Worm (Caenorhabditis elegans): ENCODE measurements around the gene C07A12.18.
A peak's percentile ranks its signal among the peaks of the same experiment; 100 is the strongest.

The C07A12.18 gene

DNA sequence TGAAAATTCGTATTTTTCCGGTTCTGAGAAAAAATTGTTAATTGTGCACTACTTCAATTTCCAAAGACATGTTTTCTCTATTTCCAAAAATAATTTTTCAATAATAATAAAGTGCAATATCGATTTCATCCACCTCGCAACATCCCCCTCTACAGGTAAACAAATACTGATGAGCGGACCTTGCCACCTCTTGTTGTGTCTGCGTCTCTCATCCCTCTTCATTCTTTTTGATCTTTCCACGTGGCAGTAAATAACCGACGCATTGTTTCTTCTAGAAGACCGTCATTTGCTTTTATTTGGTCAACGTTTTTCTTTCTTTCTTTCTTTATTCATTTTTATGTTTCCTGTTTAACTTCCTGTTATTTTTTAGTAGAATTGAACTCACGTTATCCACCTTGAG is 46.4 kb downstream of the C07A12.18 start:
- TF ChIP-seq hmg-1.2 (GFP tag; IDR thresholded peaks at IDR 0.05), result peak; percentile 41; the same call in 1 of the 2 replicates
- no peak for TF ChIP-seq T26A5.8 (tag; optimal IDR thresholded peaks at IDR 0.05)
- TF ChIP-seq nhr-179 (tag; optimal IDR thresholded peaks at IDR 0.05), result no peak

DNA sequence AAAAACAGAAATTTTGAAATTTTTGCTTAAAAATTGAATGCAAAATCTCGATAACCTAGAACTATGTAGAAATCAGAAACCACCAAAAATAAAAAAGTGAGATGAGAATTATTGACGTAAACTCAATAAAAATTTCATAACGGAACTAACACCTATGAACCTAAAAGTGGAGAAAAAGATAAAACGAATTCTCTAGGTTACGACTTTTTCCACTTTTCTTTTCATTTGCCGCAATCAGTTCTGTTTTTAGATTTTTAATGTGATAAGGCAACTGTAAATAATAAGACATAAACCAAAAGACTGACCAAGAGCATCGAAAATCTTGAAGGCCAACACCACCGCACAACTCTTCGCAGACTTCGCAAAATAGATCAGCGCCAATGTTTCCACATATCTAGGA is 47.7 kb downstream of the C07A12.18 start:
- no peak for TF ChIP-seq him-1 (tag; optimal IDR thresholded peaks at IDR 0.05)
- no peak for TF ChIP-seq ceh-79 (tag; optimal IDR thresholded peaks at IDR 0.05)
- no peak for TF ChIP-seq Y53F4B.3 (GFP tag; IDR thresholded peaks at IDR 0.05)
- no peak for TF ChIP-seq B0336.3 (GFP tag; IDR thresholded peaks at IDR 0.05)
- TF ChIP-seq sdz-38 (tag; optimal IDR thresholded peaks at IDR 0.05), result no peak
- TF ChIP-seq ztf-26 (tag; optimal IDR thresholded peaks at IDR 0.05), result no peak
- TF ChIP-seq F33H1.4 (GFP tag; IDR thresholded peaks at IDR 0.05), result no peak
- TF ChIP-seq cebp-2 (GFP tag; IDR thresholded peaks at IDR 0.05), result no peak
- TF ChIP-seq ztf-6 (GFP tag; IDR thresholded peaks at IDR 0.05), result no peak

DNA sequence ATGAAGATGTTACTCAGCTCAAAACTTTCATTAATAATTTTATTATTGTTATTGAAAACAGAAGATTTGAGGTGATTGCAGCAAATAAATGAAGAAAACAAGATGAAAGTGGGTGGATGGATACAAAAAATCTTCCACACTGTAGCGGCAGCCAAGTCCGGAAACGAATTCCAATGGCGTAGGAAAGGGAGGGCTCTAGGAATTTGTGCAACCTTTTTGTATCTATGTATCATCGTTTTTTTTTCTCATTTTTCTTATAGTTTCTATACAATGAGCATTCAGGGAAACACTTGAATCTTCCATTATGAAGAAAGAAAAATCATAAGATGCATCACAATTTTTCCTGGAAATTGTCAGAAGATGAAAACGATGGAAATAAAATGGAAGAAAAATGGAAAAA is 49.2 kb downstream of the C07A12.18 start:
- TF ChIP-seq F33H1.4 (GFP tag; IDR thresholded peaks at IDR 0.05) (no peak), C17E4.6 (GFP tag; IDR thresholded peaks at IDR 0.05) (no peak), B0019.2 (GFP tag; conservative IDR thresholded peaks at IDR 0.05) (no peak), nfya-2 (GFP tag; IDR thresholded peaks at IDR 0.05) (no peak), bed-2 (GFP tag; IDR thresholded peaks at IDR 0.05) (no peak), mxl-1 (tag; optimal IDR thresholded peaks at IDR 0.05) (no peak)

DNA sequence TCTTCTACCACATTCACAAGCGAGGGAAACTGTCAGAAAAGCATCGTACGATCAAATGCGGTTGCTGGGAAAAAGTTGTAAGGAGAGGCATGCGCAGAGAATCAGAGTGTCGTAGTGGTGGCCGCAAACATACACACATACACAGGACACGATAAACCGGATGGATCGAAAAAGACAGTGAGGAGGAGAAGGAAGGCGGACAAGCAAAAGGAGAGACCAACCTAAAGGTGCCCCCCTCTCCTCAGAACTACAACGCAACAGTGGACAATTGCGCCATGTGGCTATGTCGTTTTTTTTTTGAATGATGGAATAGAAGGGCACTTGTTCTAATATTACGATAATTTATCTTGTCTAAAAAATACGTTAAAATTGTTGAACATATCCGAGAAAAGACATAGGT is 51.2 kb downstream of the C07A12.18 start:
- TF ChIP-seq nhr-80 (tag; optimal IDR thresholded peaks at IDR 0.05) (peak; percentile 2), ztf-3 (GFP tag; optimal IDR thresholded peaks at IDR 0.05) (no peak)

DNA sequence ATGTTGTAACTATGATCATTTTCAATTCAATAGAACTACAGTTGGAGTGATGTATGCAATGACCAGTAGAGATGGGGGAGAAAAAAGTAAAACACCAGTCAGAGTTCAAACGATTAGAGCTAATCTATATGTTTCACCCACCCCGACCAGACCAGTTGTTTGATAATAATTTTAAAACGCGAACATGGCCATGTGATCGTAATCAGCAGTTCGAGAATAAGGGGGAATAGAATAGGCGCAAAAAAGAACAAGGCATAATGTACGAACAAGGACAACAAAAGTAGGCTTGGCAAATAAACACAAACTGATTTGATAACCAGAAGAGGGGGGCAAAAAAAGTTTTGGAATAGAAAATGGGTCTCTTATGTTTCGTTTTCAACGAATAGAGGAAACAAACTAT is 51.6 kb downstream of the C07A12.18 start:
- TF ChIP-seq attf-5 (GFP tag; optimal IDR thresholded peaks at IDR 0.05) (peak; percentile 26), tbx-9 (tag; optimal IDR thresholded peaks at IDR 0.05; ENCODE audit: borderline replicate concordance) (no peak), Y95B8A.8 (GFP tag; IDR thresholded peaks at IDR 0.05) (no peak), gei-17 (GFP tag; optimal IDR thresholded peaks at IDR 0.05) (no peak), nhr-80 (tag; optimal IDR thresholded peaks at IDR 0.05) (peak; percentile 87), cebp-1 (GFP tag; IDR thresholded peaks at IDR 0.05) (no peak), cebp-1 (tag; optimal IDR thresholded peaks at IDR 0.05) (peak; percentile 30), fkh-3 (tag; optimal IDR thresholded peaks at IDR 0.05) (no peak), dox-1 (GFP tag; IDR thresholded peaks at IDR 0.05) (peak; percentile 45; the same call in 1 of the 2 replicates)

DNA sequence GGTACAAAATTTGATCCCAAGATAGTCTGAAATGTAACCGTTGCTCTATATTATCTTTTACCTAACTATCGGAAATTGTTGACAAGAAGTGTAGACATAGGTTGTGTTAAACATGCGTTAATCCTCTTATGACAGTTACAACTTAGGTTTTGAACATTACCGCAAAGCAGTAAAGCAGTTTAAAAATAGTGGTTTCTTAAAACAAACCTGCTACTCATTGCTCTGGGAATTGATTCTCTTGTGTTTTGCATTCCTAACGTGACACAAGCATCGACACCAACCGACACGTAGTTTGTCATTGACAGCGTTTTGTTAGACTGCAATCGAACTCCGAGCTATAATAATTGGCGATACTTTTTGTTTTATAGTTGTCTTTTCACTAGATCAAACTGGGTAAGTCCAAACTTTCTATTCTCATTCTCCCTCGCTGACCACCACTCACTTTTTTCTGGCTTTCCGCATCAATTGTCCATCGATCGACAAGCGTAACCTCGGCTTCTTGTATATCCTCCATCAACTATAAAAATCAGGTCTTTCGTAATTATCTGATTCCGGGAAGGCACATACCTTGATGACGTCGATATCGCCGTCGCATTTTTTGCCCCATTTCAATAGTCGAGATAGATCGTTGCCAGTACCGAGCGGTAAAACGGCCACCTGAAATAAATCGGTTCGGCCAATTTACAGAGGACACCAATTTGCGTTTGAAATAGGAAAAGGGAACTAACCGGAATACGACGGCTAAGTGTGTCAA is 53.7 kb downstream of the C07A12.18 start:
- TF ChIP-seq repo-1 (tag; optimal IDR thresholded peaks at IDR 0.05) (no peak), F57A8.1 (GFP tag; optimal IDR thresholded peaks at IDR 0.05) (no peak), madf-10 (tag; optimal IDR thresholded peaks at IDR 0.05) (no peak), somi-1 (GFP tag; optimal IDR thresholded peaks at IDR 0.05) (no peak), dox-1 (GFP tag; IDR thresholded peaks at IDR 0.05) (no peak), ztf-6 (GFP tag; IDR thresholded peaks at IDR 0.05) (no peak), tbp1 (GFP tag; optimal IDR thresholded peaks at IDR 0.05) (no peak), F10E7.11 (tag; optimal IDR thresholded peaks at IDR 0.05) (no peak), nhr-120 (GFP tag; IDR thresholded peaks at IDR 0.05) (no peak), snpc-1.1 (tag; optimal IDR thresholded peaks at IDR 0.05; ENCODE audit: insufficient read depth) (no peak), xnd-1 (tag; optimal IDR thresholded peaks at IDR 0.05) (no peak), ceh-79 (tag; optimal IDR thresholded peaks at IDR 0.05) (no peak), efl-1 (GFP tag; optimal IDR thresholded peaks at IDR 0.05) (no peak), F22D6.2 (tag; optimal IDR thresholded peaks at IDR 0.05) (no peak), F52B5.7 (tag; optimal IDR thresholded peaks at IDR 0.05) (no peak), lin-35 (GFP tag; optimal IDR thresholded peaks at IDR 0.05) (no peak), B0261.1 (tag; optimal IDR thresholded peaks at IDR 0.05) (no peak), F33H1.4 (GFP tag; IDR thresholded peaks at IDR 0.05) (no peak)
